Worm (Caenorhabditis elegans): Measurements from ENCODE around the gene zer-1.

ce11 chrIII:880840-881239 is 5.8 kb downstream of the zer-1 start:
- TF ChIP-seq ceh-9 (tag; optimal IDR thresholded peaks at IDR 0.05), result no peak
- no peak for TF ChIP-seq elt-4 (tag; optimal IDR thresholded peaks at IDR 0.05)
- no peak for TF ChIP-seq ceh-2 (tag; optimal IDR thresholded peaks at IDR 0.05)
- no peak for TF ChIP-seq ceh-30 (tag; optimal IDR thresholded peaks at IDR 0.05)
- no peak for TF ChIP-seq ama-1 (optimal IDR thresholded peaks at IDR 0.05)
- TF ChIP-seq dmd-4 (tag; optimal IDR thresholded peaks at IDR 0.05; ENCODE audit: borderline replicate concordance), result no peak
- no peak for TF ChIP-seq mec-3 (tag; optimal IDR thresholded peaks at IDR 0.05; ENCODE audit: borderline replicate concordance)
- TF ChIP-seq ztf-16 (tag; optimal IDR thresholded peaks at IDR 0.05), result no peak

All from whole organism, late embryonic.